Worm (Caenorhabditis elegans) whole organism, L4/young adult: Measurements from ENCODE around the gene C29E4.10.
A peak's percentile ranks its signal among the peaks of the same experiment; 100 is the strongest.

ENCODE experiments used
- W03F9.2 ChIP-seq: fragments of 150-350 bp; optimal IDR thresholded peaks from 2 replicates; lab custom pipeline; 2014; ENCODE audit warnings: missing biosample characterization, missing genetic modification characterization
- dao-5 ChIP-seq: sonication (generic microtip); optimal IDR thresholded peaks from 2 replicates; lab custom pipeline; 2016; ENCODE audit warnings: missing genotype, missing genetic modification characterization, moderate library complexity, missing compliant biosample characterization
- him-1 ChIP-seq: sonication (generic microtip); optimal IDR thresholded peaks from 2 replicates; lab custom pipeline; 2016; ENCODE audit warnings: missing genotype, missing genetic modification reagents, missing genetic modification characterization, missing compliant biosample characterization

The C29E4.10 gene

DNA sequence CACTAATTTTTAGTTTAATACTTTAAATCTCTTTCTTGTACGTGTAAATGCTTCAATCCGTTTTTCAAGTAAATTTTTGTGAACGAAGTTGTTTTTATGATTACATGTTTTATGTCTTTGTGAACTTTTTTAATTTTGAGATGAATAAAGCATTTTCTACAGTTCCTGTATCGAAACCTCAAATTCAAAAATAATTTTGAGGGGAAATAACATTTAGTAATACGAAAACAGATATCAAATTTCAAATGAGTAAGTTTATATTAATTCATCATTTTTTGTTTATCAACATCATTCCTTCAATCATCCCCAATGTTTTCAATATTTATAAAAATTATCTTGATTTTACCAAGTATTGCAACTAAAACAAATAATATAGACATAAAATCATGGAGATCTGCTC is at the start of gene C29E4.10:
Gene C29E4.10, plus strand, starts transcription at position 301 of the 400 bp plus-strand sequence.
- TF ChIP-seq dao-5 (tag; lab: Kevin White, UChicago) (no peak), W03F9.2 (tag; lab: Kevin White, UChicago) (no peak), him-1 (tag; lab: Kevin White, UChicago) (no peak)

DNA sequence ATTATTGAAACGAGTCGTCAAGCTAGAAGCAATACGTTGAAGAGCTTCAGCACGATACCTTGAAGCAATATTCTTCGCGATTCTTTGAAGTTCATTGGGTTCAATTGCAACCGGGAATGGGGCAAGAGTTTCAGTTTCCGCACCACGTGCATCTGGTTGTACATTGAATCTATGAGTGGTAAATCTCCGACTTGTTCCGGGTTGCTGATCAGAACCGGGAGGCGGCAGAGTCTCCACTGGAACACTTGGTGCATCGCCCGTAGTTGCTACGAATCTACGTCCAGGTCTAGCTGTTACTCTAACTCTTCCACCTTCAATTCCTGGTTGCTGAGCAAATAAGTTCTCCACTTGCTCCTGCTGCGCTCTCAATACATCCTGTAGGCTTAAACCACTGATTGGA is 48.6 kb upstream of the C29E4.10 start:
- TF ChIP-seq W03F9.2 (tag; lab: Kevin White, UChicago): no peak
- TF ChIP-seq dao-5 (tag; lab: Kevin White, UChicago): no peak
- TF ChIP-seq him-1 (tag; lab: Kevin White, UChicago): no peak

DNA sequence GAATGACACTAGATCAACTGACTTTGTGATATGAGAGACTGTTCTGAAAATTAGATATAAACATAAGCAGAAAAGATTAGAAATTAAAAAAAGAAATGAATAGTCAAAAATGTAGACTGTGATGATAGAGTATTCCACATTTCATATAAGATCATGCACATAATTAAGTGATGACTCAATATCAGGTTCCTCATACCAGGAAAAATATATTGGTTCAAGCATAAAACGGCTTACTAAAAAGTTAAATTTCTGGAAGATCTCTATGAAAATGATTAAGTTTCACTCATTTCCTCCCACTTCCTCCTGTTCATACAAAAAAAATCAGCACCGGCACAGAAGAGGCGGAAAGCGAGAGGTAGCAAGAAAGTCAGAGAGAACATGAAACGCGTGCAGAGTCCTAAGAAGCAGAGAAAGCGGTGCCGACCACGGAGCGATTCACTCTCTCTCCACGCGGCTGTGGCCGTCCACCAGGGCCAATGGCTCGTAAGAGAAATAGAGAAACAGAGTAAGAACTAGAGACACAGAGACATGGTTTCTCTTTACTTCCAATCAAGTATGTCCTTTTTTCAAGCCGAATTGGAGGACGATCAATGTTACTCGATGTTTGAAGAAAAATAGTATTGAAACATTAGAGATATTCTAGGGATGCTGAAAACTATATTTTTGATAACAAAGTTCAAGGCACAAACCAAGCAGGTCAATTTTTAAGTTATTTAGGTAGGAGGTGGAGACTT is 45.9 kb upstream of the C29E4.10 start, which contains the start of the genes ZK688.5 and fahd-1:
Gene ZK688.5, minus strand, starts transcription at position 51 of the 734 bp plus-strand sequence.
Gene fahd-1, plus strand, starts transcription at position 684 of the 734 bp plus-strand sequence.
- TF ChIP-seq dao-5 (tag; lab: Kevin White, UChicago) (no peak), W03F9.2 (tag; lab: Kevin White, UChicago) (peak; percentile 60)

DNA sequence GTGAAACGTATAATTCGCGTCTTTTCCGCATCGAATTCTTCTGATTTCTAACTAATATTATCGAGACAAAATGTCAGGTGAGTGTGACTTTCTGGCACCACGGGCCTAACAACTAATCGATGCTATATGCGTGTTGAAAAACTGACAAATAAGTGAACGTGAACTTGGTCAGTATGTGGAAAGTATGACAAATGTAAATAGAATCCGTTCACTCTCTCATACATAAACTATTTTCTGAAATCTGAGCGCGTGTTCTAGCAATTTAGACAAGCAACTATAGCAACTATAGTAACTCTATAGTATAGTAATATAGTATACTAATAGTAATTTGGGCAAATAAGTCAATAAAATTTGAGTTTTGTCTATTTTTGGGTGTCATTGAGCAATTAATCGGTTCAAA is 45.3 kb upstream of the C29E4.10 start:
- TF ChIP-seq dao-5 (tag; lab: Kevin White, UChicago) (no peak), him-1 (tag; lab: Kevin White, UChicago) (no peak), W03F9.2 (tag; lab: Kevin White, UChicago) (no peak)

DNA sequence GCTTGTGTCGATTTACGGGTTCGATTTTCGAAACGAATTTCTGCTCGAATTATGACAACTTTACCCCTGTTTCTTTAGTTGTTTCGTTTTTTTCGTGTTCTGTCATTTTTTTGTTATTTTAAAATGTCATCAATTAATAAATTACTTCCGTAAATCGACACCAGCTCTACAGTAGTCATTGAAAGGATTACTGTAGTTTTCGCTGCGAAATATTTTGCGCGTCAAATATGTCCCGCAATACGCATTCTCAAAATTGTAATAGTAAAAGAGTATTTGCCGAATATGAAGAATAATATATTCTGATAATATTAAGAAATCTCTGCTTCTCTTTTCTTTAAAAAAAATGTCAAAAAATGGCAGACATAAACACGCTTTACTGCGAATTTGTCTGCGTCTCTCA is 44.4 kb upstream of the C29E4.10 start:
- no peak for TF ChIP-seq him-1 (tag; lab: Kevin White, UChicago)
- no peak for TF ChIP-seq dao-5 (tag; lab: Kevin White, UChicago)
- no peak for TF ChIP-seq W03F9.2 (tag; lab: Kevin White, UChicago)

DNA sequence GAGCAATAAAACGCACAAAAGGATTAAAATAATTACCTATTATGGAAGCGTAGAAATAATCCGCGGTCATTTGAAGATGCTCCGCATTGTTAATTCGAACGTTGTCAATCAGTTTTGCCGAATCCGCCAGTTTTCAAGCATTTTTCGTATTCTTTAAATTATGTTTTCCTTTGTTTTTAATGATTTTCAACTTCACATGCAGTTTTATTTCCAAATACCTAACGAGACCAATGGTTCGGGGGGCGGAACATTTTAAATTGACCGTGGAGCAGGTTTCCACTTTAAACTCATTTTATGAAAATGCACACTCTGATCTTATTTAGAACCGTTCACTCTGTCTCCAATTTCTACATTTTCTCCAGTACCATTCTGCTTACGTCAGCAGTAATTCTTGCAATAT is 42.9 kb upstream of the C29E4.10 start, which contains the start of gene ZK688.4:
Gene ZK688.4, plus strand, starts transcription at position 301 of the 400 bp plus-strand sequence.
- no peak for TF ChIP-seq W03F9.2 (tag; lab: Kevin White, UChicago)
- TF ChIP-seq dao-5 (tag; lab: Kevin White, UChicago): no peak
- no peak for TF ChIP-seq him-1 (tag; lab: Kevin White, UChicago)

DNA sequence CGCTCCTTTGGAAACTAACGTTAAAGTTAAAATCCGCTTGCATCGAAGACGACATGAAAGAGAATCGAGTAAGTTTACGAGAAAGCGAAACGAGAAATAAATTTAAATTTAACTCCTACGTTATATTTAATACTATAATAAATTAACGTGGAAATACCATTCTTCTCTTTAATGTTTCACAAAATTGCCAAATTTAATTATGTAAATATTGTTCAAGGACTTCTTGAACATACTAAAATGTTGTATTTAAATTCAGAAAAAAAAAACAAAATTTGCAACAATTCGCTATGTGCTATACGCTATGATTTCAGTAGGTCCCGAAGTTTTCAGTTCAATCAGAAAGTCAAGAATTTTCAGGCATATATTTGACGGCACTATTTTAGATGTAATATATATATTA is 40.7 kb upstream of the C29E4.10 start, which contains the start of gene ZK688.10:
Gene ZK688.10, minus strand, starts transcription at position 101 of the 400 bp plus-strand sequence.
- TF ChIP-seq him-1 (tag; lab: Kevin White, UChicago) (no peak), dao-5 (tag; lab: Kevin White, UChicago) (no peak), W03F9.2 (tag; lab: Kevin White, UChicago) (no peak)

DNA sequence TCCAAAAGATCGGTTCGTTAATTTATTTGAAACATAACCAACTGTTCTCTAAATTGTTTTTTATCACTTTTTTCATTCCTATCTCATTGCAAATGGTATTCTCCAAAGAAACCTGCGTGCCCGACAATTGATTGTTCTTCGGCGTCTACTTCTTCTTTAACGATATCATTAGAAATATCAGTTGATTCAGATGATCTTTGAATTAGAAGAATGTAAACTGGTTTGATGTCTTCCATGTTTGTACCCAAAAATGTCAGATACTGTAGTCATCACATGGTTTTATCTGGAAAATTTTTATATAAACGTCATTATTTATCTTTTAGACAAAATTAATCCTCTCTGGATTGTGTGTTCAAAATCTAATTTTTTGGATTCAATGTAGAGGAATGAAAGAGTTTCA is 39.9 kb upstream of the C29E4.10 start:
- TF ChIP-seq W03F9.2 (tag; lab: Kevin White, UChicago) (no peak), dao-5 (tag; lab: Kevin White, UChicago) (no peak), him-1 (tag; lab: Kevin White, UChicago) (no peak)

DNA sequence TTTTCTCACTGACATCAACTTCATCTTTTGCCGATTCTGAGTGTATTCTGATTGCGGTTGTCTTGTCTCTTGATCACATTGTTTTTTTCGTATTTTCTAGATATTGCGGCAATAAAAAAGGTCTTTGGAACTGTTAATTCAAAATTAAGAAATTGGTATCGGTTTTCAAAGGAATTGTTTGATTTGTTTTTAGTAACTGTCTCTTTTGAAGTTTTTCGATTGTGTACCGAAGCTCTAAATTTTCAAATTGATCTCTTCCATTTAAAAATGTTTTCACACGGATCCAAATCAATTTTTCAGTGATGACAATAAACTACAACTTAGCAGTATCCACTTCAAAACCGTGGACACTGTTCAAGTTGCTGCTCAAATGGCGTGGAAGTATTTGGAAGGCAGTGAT is 36.9 kb upstream of the C29E4.10 start, which contains the start of gene best-24:
Gene best-24, plus strand, starts transcription at position 301 of the 400 bp plus-strand sequence.
- TF ChIP-seq him-1 (tag; lab: Kevin White, UChicago) (no peak), W03F9.2 (tag; lab: Kevin White, UChicago) (no peak), dao-5 (tag; lab: Kevin White, UChicago) (no peak)

DNA sequence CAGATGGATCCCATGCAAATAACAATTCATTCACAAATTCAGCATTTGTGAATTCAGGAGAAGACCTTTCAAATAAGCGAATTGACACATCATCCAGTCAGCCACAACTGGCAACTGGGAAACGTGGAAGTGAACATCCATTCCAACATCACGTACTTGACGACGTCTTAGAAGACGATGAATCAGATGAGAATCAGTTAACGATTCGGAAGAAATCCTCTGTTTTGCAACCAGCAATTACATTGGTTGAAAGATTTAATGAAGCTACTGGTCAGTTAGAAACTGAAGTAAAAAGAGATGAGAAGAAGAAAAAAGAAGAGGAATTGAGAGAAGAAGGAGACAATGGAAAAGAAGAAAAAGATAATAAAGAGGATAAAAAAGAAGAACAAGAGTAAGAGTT is 34.2 kb upstream of the C29E4.10 start:
- no peak for TF ChIP-seq dao-5 (tag; lab: Kevin White, UChicago)
- TF ChIP-seq him-1 (tag; lab: Kevin White, UChicago): no peak
- no peak for TF ChIP-seq W03F9.2 (tag; lab: Kevin White, UChicago)

DNA sequence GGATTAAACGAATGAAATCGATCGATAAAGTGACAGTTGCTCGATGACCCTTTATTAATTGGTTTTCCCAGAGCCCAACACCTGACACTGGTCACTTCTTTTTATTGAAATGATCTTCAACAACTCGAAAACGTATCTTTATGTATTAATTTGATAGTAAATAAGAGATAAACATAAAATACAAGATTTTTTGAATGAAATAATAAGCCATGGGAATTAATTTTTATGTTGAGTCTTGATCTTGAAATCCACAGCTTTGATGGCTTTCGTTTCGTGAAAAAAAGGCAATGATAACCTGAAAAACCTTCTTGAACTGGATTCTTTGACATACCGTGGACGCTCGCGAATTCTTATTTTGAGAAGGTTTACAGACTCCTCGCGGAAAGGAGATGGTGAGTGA is 30.1 kb upstream of the C29E4.10 start, which contains the start of gene pcp-5:
Gene pcp-5, minus strand, starts transcription at position 101 of the 400 bp plus-strand sequence.
- TF ChIP-seq him-1 (tag; lab: Kevin White, UChicago) (no peak), dao-5 (tag; lab: Kevin White, UChicago) (no peak), W03F9.2 (tag; lab: Kevin White, UChicago) (no peak)

DNA sequence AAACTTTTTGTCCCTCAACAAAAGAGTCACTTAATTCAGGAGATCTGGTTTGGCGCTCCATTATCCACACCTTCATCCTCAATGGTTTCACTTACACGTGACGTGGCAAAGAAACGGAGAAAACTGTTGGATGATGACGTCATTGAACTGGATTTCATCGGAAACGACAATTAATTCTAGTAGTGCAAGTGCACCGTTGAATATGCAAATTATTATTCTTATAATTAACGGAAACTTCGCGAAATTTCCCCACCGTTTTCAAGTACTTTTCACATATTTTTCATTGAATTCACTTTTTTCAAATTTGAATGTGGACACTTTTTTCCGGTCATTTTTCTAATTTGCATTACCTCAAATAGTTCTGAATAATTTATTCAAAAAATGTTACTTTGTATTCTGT is 28.4 kb upstream of the C29E4.10 start, which contains the start of gene ZK688.1:
Gene ZK688.1, plus strand, starts transcription at position 301 of the 400 bp plus-strand sequence.
- TF ChIP-seq W03F9.2 (tag; lab: Kevin White, UChicago): no peak
- no peak for TF ChIP-seq him-1 (tag; lab: Kevin White, UChicago)
- TF ChIP-seq dao-5 (tag; lab: Kevin White, UChicago): no peak

DNA sequence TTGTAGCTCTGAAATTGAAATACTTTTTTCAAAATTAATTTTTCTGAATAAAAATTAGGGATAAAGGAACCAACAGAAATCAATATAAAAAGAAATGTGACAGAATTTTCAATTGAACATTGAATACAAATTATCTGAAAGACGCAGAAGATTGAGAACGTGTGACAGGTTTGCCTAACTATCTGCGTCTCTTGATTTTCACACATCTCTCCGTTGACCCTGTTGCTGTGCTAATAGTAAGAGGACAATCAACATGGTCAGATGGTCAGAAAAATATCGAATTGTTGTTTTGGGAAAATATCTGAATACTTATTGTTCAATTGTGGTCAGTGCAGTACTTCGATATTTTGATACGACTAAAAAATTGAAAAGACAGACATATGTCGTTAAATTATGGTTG is 26.0 kb upstream of the C29E4.10 start, which contains the start of gene ZK688.7:
Gene ZK688.7, minus strand, starts transcription at position 14 of the 400 bp plus-strand sequence.
- TF ChIP-seq W03F9.2 (tag; lab: Kevin White, UChicago) (no peak), him-1 (tag; lab: Kevin White, UChicago) (no peak)
